Fruit fly (Drosophila melanogaster) whole organism, prepupa: ENCODE data around the gene CG14543.

Source experiments
- CG10631 ChIP-seq: fragments of 200-800 bp; sonication (Bioruptor generic); optimal IDR thresholded peaks from 2 replicates; lab custom pipeline; 2016; ENCODE audit warnings: missing biosample characterization, missing genetic modification characterization
- CG10669 ChIP-seq: fragments of 200-800 bp; sonication (Bioruptor generic); optimal IDR thresholded peaks from 3 replicates; lab custom pipeline; 2018; ENCODE audit warnings: missing biosample characterization, mild to moderate bottlenecking, missing genetic modification characterization, moderate library complexity
- CG11294 ChIP-seq: fragments of 200-800 bp; sonication (Bioruptor generic); IDR thresholded peaks from 2 replicates; pipeline ENCODE4 v1.3.6; 2022; ENCODE audit warnings: missing biosample characterization, missing genetic modification characterization
- CG11902 ChIP-seq: fragments of 200-800 bp; sonication (Bioruptor generic); optimal IDR thresholded peaks from 3 replicates; lab custom pipeline; 2016; ENCODE audit warnings: missing biosample characterization, missing genetic modification characterization
- CG15336 ChIP-seq: fragments of 200-800 bp; sonication (Bioruptor generic); IDR thresholded peaks from 2 replicates; pipeline ENCODE4 v1.3.6; 2022; ENCODE audit warnings: missing biosample characterization, missing genetic modification characterization
- CG1621 ChIP-seq: fragments of 200-800 bp; sonication (Bioruptor generic); optimal IDR thresholded peaks from 3 replicates; lab custom pipeline; 2018; ENCODE audit warnings: missing biosample characterization, mild to moderate bottlenecking, missing genetic modification characterization
- CG16779 ChIP-seq: fragments of 200-800 bp; sonication (Bioruptor generic); optimal IDR thresholded peaks from 3 replicates; lab custom pipeline; 2017; ENCODE audit warnings: missing biosample characterization, mild to moderate bottlenecking, missing genetic modification characterization
- CG3032 ChIP-seq: fragments of 200-800 bp; optimal IDR thresholded peaks from 2 replicates; lab custom pipeline; 2019; ENCODE audit warnings: missing biosample characterization, mild to moderate bottlenecking, missing genetic modification characterization, moderate library complexity
- CG31627 ChIP-seq: fragments of 200-800 bp; sonication (Bioruptor generic); optimal IDR thresholded peaks from 3 replicates; lab custom pipeline; 2016; ENCODE audit warnings: missing biosample characterization, missing genetic modification characterization
- CG32006 ChIP-seq: fragments of 200-800 bp; sonication (Bioruptor generic); optimal IDR thresholded peaks from 3 replicates; lab custom pipeline; 2017; ENCODE audit warnings: missing biosample characterization, mild to moderate bottlenecking, missing genetic modification characterization
- CG3919 ChIP-seq: fragments of 200-800 bp; sonication (Bioruptor generic); optimal IDR thresholded peaks from 3 replicates; lab custom pipeline; 2016; ENCODE audit warnings: missing biosample characterization, missing genetic modification characterization
- CG6163 ChIP-seq: fragments of 200-800 bp; sonication (Bioruptor generic); IDR thresholded peaks from 3 replicates; pipeline ENCODE4 v1.3.6; 2022; ENCODE audit warnings: missing biosample characterization, missing genetic modification characterization
- CG6792 ChIP-seq: fragments of 200-800 bp; sonication (Bioruptor generic); optimal IDR thresholded peaks from 3 replicates; lab custom pipeline; 2016; ENCODE audit warnings: missing biosample characterization, missing genetic modification characterization
- CG6808 ChIP-seq: fragments of 200-800 bp; sonication (Bioruptor generic); optimal IDR thresholded peaks from 3 replicates; lab custom pipeline; 2017; ENCODE audit warnings: missing biosample characterization, missing genetic modification characterization, mild to moderate bottlenecking, moderate library complexity, missing genetic modification reagents
- CG6854 ChIP-seq: fragments of 200-800 bp; sonication (Bioruptor generic); optimal IDR thresholded peaks from 2 replicates; lab custom pipeline; 2017; ENCODE audit warnings: missing biosample characterization, mild to moderate bottlenecking, missing genetic modification characterization
- CG8319 ChIP-seq: fragments of 200-800 bp; sonication (Bioruptor generic); optimal IDR thresholded peaks from 3 replicates; lab custom pipeline; 2016; ENCODE audit warnings: missing biosample characterization, missing genetic modification characterization
- CG8632 ChIP-seq: fragments of 200-800 bp; sonication (Bioruptor generic); optimal IDR thresholded peaks from 3 replicates; lab custom pipeline; 2016; ENCODE audit warnings: missing biosample characterization, missing genetic modification characterization
- CG9139 ChIP-seq: fragments of 200-800 bp; sonication (Bioruptor generic); optimal IDR thresholded peaks from 3 replicates; lab custom pipeline; 2017; ENCODE audit warnings: missing biosample characterization, mild to moderate bottlenecking, missing genetic modification characterization
- Eip78C ChIP-seq: fragments of 200-800 bp; sonication (Bioruptor generic); peaks from one replicate; lab custom pipeline; 2016; ENCODE audit warnings: missing biosample characterization, missing genetic modification characterization
- Eip93F ChIP-seq: fragments of 200-800 bp; sonication (Bioruptor generic); optimal IDR thresholded peaks from 2 replicates; lab custom pipeline; 2016; ENCODE audit warnings: missing biosample characterization, mild to moderate bottlenecking, missing genetic modification characterization
- Ets21C ChIP-seq: fragments of 200-800 bp; sonication (Bioruptor generic); optimal IDR thresholded peaks from 3 replicates; lab custom pipeline; 2016; ENCODE audit warnings: missing biosample characterization, missing genetic modification characterization
- Ets96B ChIP-seq: fragments of 200-800 bp; optimal IDR thresholded peaks from 2 replicates; lab custom pipeline; 2019; ENCODE audit warnings: missing biosample characterization, mild to moderate bottlenecking, missing genetic modification characterization, moderate library complexity
- Gug ChIP-seq: fragments of 200-800 bp; sonication (Bioruptor generic); IDR thresholded peaks from 2 replicates; pipeline ENCODE4 v1.3.6; 2022; ENCODE audit warnings: missing biosample characterization, missing genetic modification characterization
- Hr39 ChIP-seq: fragments of 200-800 bp; sonication (Bioruptor generic); optimal IDR thresholded peaks from 2 replicates; lab custom pipeline; 2016; ENCODE audit warnings: missing biosample characterization, missing genetic modification characterization
- Hr4 ChIP-seq: fragments of 200-800 bp; sonication (Bioruptor generic); optimal IDR thresholded peaks from 3 replicates; lab custom pipeline; 2016; ENCODE audit warnings: missing biosample characterization, missing genetic modification characterization
- Lpt ChIP-seq: fragments of 200-800 bp; sonication (Bioruptor generic); optimal IDR thresholded peaks from 3 replicates; lab custom pipeline; 2016; ENCODE audit warnings: missing biosample characterization, missing genetic modification characterization
- Met ChIP-seq: fragments of 200-800 bp; sonication (Bioruptor generic); optimal IDR thresholded peaks from 3 replicates; lab custom pipeline; 2016; ENCODE audit warnings: missing biosample characterization, missing genetic modification characterization
- Smox ChIP-seq: fragments of 200-800 bp; sonication (Bioruptor generic); optimal IDR thresholded peaks from 3 replicates; lab custom pipeline; 2016; ENCODE audit warnings: missing biosample characterization, missing genetic modification characterization
- Sox14 ChIP-seq: fragments of 200-800 bp; sonication (Bioruptor generic); optimal IDR thresholded peaks from 3 replicates; lab custom pipeline; 2016; ENCODE audit warnings: missing biosample characterization, missing genetic modification characterization
- Sox15 ChIP-seq: fragments of 200-800 bp; sonication (Bioruptor generic); optimal IDR thresholded peaks from 3 replicates; lab custom pipeline; 2016; ENCODE audit warnings: missing biosample characterization, missing genetic modification characterization
- achi ChIP-seq: fragments of 200-800 bp; sonication (Bioruptor generic); optimal IDR thresholded peaks from 3 replicates; lab custom pipeline; 2016; ENCODE audit warnings: missing biosample characterization, missing genetic modification characterization
- acj6 ChIP-seq: fragments of 200-800 bp; sonication (Bioruptor generic); optimal IDR thresholded peaks from 3 replicates; lab custom pipeline; 2016; ENCODE audit warnings: missing biosample characterization, missing genetic modification characterization
- cyc ChIP-seq: fragments of 200-800 bp; sonication (Bioruptor generic); optimal IDR thresholded peaks from 3 replicates; lab custom pipeline; 2016; ENCODE audit warnings: missing biosample characterization, missing genetic modification characterization
- dsx ChIP-seq: fragments of 200-800 bp; optimal IDR thresholded peaks from 3 replicates; lab custom pipeline; 2019; ENCODE audit warnings: missing biosample characterization, mild to moderate bottlenecking, missing genetic modification characterization, moderate library complexity; ENCODE audit not compliant: poor library complexity, severe bottlenecking
- eg ChIP-seq: fragments of 200-800 bp; sonication (Bioruptor generic); IDR thresholded peaks from 3 replicates; pipeline ENCODE4 v1.3.6; 2022; ENCODE audit warnings: missing biosample characterization, missing genetic modification characterization
- esn ChIP-seq: fragments of 200-800 bp; sonication (Bioruptor generic); optimal IDR thresholded peaks from 2 replicates; lab custom pipeline; 2016; ENCODE audit warnings: missing biosample characterization, mild to moderate bottlenecking, missing genetic modification characterization, moderate library complexity
- fd59A ChIP-seq: fragments of 200-800 bp; sonication (Bioruptor generic); optimal IDR thresholded peaks from 2 replicates; lab custom pipeline; 2017; ENCODE audit warnings: missing biosample characterization, mild to moderate bottlenecking, missing genetic modification characterization, missing genetic modification reagents
- lz ChIP-seq: fragments of 200-800 bp; sonication (Bioruptor generic); optimal IDR thresholded peaks from 3 replicates; lab custom pipeline; 2016; ENCODE audit warnings: missing biosample characterization, missing genetic modification characterization
- net ChIP-seq: fragments of 200-800 bp; sonication (Bioruptor generic); optimal IDR thresholded peaks from 3 replicates; lab custom pipeline; 2016; ENCODE audit warnings: missing biosample characterization, missing genetic modification characterization
- salr ChIP-seq, 2 experiments: fragments of 200-800 bp; sonication (Bioruptor generic); optimal IDR thresholded peaks; 3 replicates each; lab custom pipeline; 2016 to 2018; ENCODE audit warnings: missing biosample characterization in 2 of 2, missing genetic modification characterization in 2 of 2, mild to moderate bottlenecking in 1 of 2
- spab ChIP-seq: fragments of 200-800 bp; sonication (Bioruptor generic); optimal IDR thresholded peaks from 2 replicates; lab custom pipeline; 2017; ENCODE audit warnings: missing biosample characterization, mild to moderate bottlenecking, missing genetic modification characterization, missing genetic modification reagents
- ss ChIP-seq, 2 experiments: fragments of 200-800 bp; sonication (Bioruptor generic); optimal IDR thresholded peaks; 2 replicates in 1 of 2; 3 replicates in 1 of 2; lab custom pipeline; 2017 to 2018; ENCODE audit warnings: mild to moderate bottlenecking in 2 of 2, missing biosample characterization in 2 of 2, missing genetic modification characterization in 2 of 2, moderate library complexity in 1 of 2
- svp ChIP-seq: fragments of 200-800 bp; sonication (Bioruptor generic); peaks from one replicate; lab custom pipeline; 2016; ENCODE audit warnings: missing biosample characterization, missing genetic modification characterization
- topi ChIP-seq: fragments of 200-800 bp; sonication (Bioruptor generic); optimal IDR thresholded peaks from 3 replicates; lab custom pipeline; 2016; ENCODE audit warnings: missing biosample characterization, missing genetic modification characterization

Gene CG14543

DNA sequence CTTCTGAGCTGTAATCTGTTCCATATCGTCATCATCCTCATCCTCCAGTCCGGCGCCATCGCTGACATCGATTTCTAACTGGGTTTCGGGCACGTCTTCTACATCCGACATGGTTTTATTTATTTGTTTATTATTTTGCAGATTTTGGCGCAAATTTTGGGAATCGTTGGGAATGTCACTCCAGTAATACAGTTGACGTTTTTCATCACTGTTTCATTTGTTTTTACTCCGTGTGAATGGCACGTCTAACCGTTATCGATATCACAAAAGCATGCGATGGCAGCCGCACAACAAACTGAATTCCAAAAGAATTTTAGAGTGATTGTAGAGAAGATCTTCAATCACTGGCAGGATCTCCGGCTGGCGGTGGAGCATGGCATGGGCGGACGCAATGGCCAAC lies at the start of gene CG14543, which contains the start of gene Sld5:
Gene CG14543, plus strand, starts transcription at position 250 of the 400 bp plus-strand sequence.
Gene Sld5, minus strand, starts transcription at position 167 of the 400 bp plus-strand sequence.
- TF ChIP-seq Smox (no peak), net (GFP tag; lab: Kevin White, UChicago) (no peak), Hr4 (GFP tag; lab: Kevin White, UChicago) (no peak), Gug (GFP tag; lab: Robert Waterston, UW) (no peak), CG8632 (GFP tag; lab: Kevin White, UChicago) (no peak), CG6163 (0 out of 3 replicates have a peak, but pooled peaks have one; percentile 23), fd59A (no peak), esn (GFP tag; lab: Kevin White, UChicago) (peak; percentile 26), ss (GFP tag; optimal IDR thresholded peaks at IDR 0.05; lab: Kevin White, UChicago) (no peak), CG6854 (peak; percentile 15), CG3919 (GFP tag; lab: Kevin White, UChicago) (no peak), Hr39 (no peak), cyc (GFP tag; lab: Kevin White, UChicago) (no peak), topi (GFP tag; lab: Kevin White, UChicago) (no peak), lz (GFP tag; lab: Kevin White, UChicago) (peak; percentile 9), eg (GFP tag; lab: Robert Waterston, UW) (no peak), Eip78C (no peak), CG3032 (no peak), CG8319 (GFP tag; lab: Kevin White, UChicago) (no peak), Ets96B (tag; lab: Kevin White, UChicago) (no peak)

DNA sequence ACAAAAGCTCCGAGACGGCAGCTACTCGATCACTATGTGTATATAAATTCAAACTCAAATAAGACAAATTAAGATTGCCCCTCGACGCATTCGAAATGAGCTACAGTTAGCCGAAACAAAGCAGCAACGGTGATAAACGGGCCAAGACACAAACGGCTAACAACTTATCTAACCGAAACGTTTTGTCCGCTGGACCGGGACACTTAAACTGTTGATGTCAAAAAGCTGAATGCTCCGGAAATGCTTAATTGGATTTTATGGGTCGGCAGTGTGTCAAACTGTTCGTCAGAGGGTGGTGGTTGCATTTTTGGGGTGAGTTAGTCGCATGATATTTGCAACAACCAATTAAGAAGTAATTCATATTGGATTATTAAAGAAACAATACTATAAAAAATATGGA lies 49.1 kb upstream of the CG14543 start:
- TF ChIP-seq cyc (GFP tag; lab: Kevin White, UChicago) (no peak), CG32006 (GFP tag; lab: Kevin White, UChicago) (no peak)

DNA sequence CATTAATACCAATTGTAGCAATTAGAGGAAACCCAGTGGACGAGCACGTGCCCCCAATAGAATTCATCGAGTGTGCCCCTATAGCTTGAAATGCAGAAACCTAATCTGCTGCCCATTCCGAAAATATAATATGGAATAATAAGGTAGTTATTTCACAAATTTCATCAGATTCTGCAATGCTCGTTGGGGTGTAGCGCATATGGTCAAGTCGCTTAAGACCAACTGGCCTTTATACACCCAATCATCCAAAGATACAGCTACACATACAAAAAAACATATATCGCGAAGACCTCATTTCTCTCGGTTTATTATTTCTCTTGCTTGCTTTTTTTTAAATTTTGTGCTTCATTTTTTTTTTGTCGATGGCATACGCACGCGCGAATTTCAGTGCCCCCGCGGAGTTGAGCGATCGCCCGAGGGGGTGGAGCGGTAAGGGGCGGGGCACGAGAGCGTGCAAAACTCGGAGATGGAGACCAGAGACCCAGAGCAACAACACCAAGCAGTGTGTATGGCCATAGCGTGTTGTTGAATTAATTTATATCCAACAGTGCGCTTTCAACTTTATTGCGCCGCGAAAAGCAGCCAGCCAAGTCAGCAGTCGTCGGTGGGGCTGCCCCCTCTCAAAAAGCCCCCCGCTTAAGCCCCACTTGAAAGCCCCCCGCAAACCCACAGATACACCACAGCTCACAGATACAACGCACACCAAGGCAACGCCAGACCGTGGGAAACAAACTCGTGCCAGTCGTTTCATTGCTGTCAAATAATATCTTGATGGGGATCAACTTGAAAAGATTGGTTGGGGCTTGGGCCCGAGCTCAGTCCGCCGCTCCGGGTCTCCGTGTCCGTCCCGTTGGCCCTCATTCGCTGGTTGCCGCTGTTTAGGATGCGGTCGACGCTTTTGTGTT lies 48.2 kb upstream of the CG14543 start:
- TF ChIP-seq CG6808 (GFP tag; lab: Kevin White, UChicago): peak; percentile 71
- peak; percentile 64 for TF ChIP-seq CG15336 (GFP tag; lab: Robert Waterston, UW)
- TF ChIP-seq CG6792: peak; percentile 29
- peak; percentile 39 for TF ChIP-seq cyc (GFP tag; lab: Kevin White, UChicago)
- peak; percentile 71 for TF ChIP-seq CG1621 (tag; lab: Kevin White, UChicago)
- TF ChIP-seq dsx (GFP tag; lab: Kevin White, UChicago): peak; percentile 71
- TF ChIP-seq acj6 (GFP tag; lab: Kevin White, UChicago): peak; percentile 23
- no peak for TF ChIP-seq CG11294 (GFP tag; lab: Robert Waterston, UW)
- peak; percentile 86 for TF ChIP-seq CG6163
- peak; percentile 27 for TF ChIP-seq Hr39
- TF ChIP-seq Eip93F: no peak
- TF ChIP-seq Smox: peak; percentile 43
- peak; percentile 14 for TF ChIP-seq CG3032
- TF ChIP-seq CG9139 (GFP tag; lab: Kevin White, UChicago): peak; percentile 88
- TF ChIP-seq CG10669 (GFP tag; lab: Kevin White, UChicago): peak; percentile 71
- TF ChIP-seq CG10631 (GFP tag; lab: Kevin White, UChicago): peak; percentile 17
- peak; percentile 91 for TF ChIP-seq Met (GFP tag; lab: Kevin White, UChicago)
- TF ChIP-seq spab (GFP tag; lab: Kevin White, UChicago): peak; percentile 74
- TF ChIP-seq salr (GFP tag; optimal IDR thresholded peaks at IDR 0.05; lab: Kevin White, UChicago): peak in 1 of 2 experiments; percentile 68
- peak; percentile 46 for TF ChIP-seq CG31627
- TF ChIP-seq achi: peak; percentile 52
- peak; percentile 44 for TF ChIP-seq Gug (GFP tag; lab: Robert Waterston, UW)
- no peak for TF ChIP-seq Sox15 (GFP tag; lab: Kevin White, UChicago)
- TF ChIP-seq CG6854: peak; percentile 89
- TF ChIP-seq CG8632 (GFP tag; lab: Kevin White, UChicago): peak; percentile 55
- peak; percentile 50 for TF ChIP-seq Lpt
- TF ChIP-seq Hr4 (GFP tag; lab: Kevin White, UChicago): peak; percentile 14
- peak; percentile 28 for TF ChIP-seq CG3919 (GFP tag; lab: Kevin White, UChicago)
- no peak for TF ChIP-seq Ets21C (GFP tag; lab: Kevin White, UChicago)
- peak; percentile 79 for TF ChIP-seq svp (GFP tag; lab: Kevin White, UChicago)
- TF ChIP-seq CG16779 (tag; lab: Kevin White, UChicago): peak; percentile 45
- peak; percentile 19 for TF ChIP-seq Sox14 (GFP tag; lab: Kevin White, UChicago)
- TF ChIP-seq CG8319 (GFP tag; lab: Kevin White, UChicago): peak; percentile 38
- TF ChIP-seq Ets96B (tag; lab: Kevin White, UChicago): peak; percentile 41
- no peak for TF ChIP-seq CG11902 (GFP tag; lab: Kevin White, UChicago)
